Fruit fly (Drosophila melanogaster) Kc167 (cell line): Measurements from ENCODE around the gene cac.

Experiments
- Myc ChIP-seq: fragments of >200 bp; optimal IDR thresholded peaks from 2 replicates; lab custom pipeline; 2017; ENCODE audit warnings: missing external identifiers
- Sin3A ChIP-seq: fragments of >200 bp; optimal IDR thresholded peaks from 2 replicates; lab custom pipeline; 2018; ENCODE audit warnings: missing external identifiers
- h ChIP-seq: fragments of >200 bp; optimal IDR thresholded peaks from 3 replicates; lab custom pipeline; 2018; ENCODE audit warnings: missing external identifiers
- insv ChIP-seq: fragments of >200 bp; optimal IDR thresholded peaks from 3 replicates; lab custom pipeline; 2018; ENCODE audit warnings: missing external identifiers
- psq ChIP-seq: fragments of >200 bp; optimal IDR thresholded peaks from 2 replicates; lab custom pipeline; 2017; ENCODE audit warnings: missing external identifiers
- ttk ChIP-seq: sonication (Bioruptor generic); optimal IDR thresholded peaks from 2 replicates; lab custom pipeline; 2017; ENCODE audit warnings: missing external identifiers

Gene cac

DNA sequence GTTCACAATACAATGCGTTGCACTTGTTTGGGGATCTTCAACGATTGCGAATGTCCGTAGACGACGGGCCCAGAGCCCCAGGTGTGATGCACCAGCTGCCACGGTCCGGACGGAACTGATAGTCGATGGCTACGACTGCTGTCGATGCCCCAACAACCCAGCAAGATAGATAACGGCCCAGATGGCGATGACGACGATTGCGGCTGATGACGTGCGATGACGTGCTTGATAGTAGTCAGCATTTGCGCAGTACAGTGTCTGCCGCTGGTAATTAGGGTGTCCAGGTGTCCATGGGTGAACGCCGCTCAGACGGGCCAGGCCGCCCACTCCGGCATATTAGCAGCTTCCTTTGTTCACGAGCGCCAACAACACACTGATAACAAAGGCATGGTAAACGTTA is at the start of gene cac:
Gene cac (minus strand): TSS at position 101 of the 400 bp plus-strand sequence.
- TF ChIP-seq psq (lab: Kevin White, UChicago) (no peak), h (lab: Kevin White, UChicago) (no peak), insv (lab: Kevin White, UChicago) (no peak), Sin3A (lab: Kevin White, UChicago) (no peak), ttk (lab: Kevin White, UChicago) (no peak), Myc (lab: Kevin White, UChicago) (no peak)

DNA sequence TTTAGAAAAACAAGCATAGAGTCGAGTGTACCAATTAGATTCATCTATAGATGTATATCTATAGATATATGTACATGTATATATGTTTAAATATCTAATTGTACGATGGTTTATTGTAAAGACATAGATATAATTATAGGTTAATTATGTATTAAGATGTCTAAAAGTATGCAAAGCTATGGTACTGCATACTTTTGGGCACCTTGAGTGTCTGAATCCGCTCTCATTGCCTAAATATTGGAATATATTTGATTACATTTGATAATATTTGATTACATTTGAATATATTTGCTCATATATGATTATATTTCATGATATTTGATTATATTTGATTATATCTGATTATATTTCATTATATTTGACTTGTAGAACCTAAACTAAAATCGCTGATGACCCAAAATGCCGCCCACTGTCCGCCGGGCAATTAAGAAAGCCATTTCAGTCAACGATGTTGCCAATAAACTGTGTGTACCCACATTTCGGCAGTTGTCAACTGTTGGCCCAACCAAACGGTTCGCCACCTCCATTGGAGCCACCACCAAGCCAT is 47.3 kb upstream of the cac start, which contains the start of gene Cyp318a1:
Gene Cyp318a1 (plus strand): TSS at position 497 of the 547 bp plus-strand sequence.
- TF ChIP-seq psq (lab: Kevin White, UChicago): no peak
- no peak for TF ChIP-seq h (lab: Kevin White, UChicago)
- no peak for TF ChIP-seq Sin3A (lab: Kevin White, UChicago)
- TF ChIP-seq ttk (lab: Kevin White, UChicago): no peak
- no peak for TF ChIP-seq Myc (lab: Kevin White, UChicago)
- TF ChIP-seq insv (lab: Kevin White, UChicago): no peak

DNA sequence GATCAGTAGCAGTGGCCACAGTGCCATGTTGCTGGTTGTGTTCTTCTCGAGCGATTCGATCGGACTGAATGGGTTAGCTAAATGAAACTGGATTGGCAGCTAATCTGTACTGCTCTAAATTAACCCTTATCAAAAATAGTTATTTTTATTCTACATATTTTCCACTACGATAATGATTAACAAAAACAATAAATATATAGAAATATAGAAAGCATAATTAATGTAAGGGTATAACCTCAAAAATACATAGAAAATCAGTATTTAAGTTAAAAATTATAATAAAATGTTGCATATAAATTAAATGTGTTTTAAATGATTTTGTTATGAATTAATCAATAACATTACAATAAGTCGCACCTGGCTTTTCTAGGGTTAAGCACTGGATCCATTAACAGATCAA is 46.5 kb upstream of the cac start, which contains the start of gene Cyp311a1:
Gene Cyp311a1 (minus strand): TSS at position 66 of the 400 bp plus-strand sequence.
- no peak for TF ChIP-seq insv (lab: Kevin White, UChicago)
- TF ChIP-seq psq (lab: Kevin White, UChicago): no peak
- TF ChIP-seq ttk (lab: Kevin White, UChicago): no peak
- TF ChIP-seq Myc (lab: Kevin White, UChicago): no peak
- no peak for TF ChIP-seq h (lab: Kevin White, UChicago)
- TF ChIP-seq Sin3A (lab: Kevin White, UChicago): no peak

DNA sequence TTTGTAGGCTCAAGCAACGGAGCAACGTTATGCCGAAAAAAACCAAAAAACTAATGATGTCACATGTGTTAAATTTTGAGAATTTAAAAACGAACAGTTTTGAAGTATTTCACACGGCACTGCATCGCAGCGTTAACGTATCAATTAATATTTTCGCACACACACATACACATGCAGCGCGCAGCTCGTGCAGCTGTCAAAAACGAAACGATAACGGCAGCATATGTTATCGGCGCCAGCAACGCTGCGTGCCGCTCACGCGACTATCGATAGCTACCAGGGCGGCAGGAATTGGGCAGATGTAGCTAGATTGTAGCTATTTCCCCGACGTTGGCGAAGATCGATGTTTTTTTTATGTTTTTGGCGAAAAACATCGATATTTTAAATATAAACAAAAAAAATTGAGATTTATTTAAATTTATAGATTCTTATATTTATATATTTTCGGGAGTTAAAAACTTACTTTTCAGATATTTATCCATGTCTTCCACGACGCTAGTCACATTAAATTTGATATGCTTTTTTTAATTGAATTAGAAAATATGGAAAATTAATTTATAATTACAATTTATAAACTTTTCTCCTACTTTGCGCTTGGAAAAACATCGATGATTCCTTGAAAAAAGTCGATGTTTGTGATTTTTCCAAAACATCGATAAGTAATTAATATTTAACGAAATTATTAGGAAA is 44.1 kb upstream of the cac start, which contains the start of gene Usp7:
Gene Usp7 (minus strand): TSS at position 208 of the 690 bp plus-strand sequence.
- TF ChIP-seq insv (lab: Kevin White, UChicago): no peak
- TF ChIP-seq ttk (lab: Kevin White, UChicago): no peak
- no peak for TF ChIP-seq Myc (lab: Kevin White, UChicago)
- no peak for TF ChIP-seq Sin3A (lab: Kevin White, UChicago)
- no peak for TF ChIP-seq psq (lab: Kevin White, UChicago)
- no peak for TF ChIP-seq h (lab: Kevin White, UChicago)

DNA sequence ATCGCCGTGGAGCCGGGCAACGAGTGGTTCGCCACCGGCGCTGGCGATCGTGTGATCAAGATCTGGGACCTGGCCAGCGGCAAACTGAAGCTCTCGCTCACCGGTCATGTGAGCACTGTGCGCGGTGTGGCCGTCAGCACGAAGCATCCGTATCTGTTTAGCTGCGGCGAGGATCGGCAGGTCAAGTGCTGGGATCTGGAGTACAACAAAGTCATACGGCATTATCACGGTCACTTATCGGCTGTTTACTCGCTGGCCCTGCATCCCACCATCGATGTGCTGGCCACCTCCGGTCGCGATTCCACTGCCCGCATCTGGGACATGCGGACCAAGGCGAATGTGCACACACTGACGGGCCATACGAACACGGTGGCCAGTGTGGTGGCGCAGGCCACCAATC is 36.9 kb upstream of the cac start:
- TF ChIP-seq psq (lab: Kevin White, UChicago) (no peak), ttk (lab: Kevin White, UChicago) (no peak), insv (lab: Kevin White, UChicago) (no peak), Myc (lab: Kevin White, UChicago) (no peak), h (lab: Kevin White, UChicago) (no peak), Sin3A (lab: Kevin White, UChicago) (no peak)

DNA sequence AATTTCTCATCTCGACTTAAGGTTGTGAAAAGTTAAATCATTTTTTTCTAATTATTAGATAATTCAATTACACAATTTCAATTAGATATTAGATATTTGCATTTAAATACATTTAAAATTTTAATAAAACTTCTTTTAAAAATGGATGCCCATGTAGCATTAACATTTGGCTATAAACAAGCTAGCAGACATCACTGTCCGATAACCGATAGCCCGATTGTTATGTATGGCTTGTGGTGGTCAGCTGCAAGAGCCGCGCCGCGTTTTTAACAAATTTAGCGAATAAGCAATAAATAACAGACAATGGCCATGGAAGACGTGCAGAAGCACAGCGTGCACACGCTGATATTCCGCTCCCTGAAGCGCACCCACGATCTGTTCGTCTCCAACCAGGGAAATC is 36.0 kb upstream of the cac start, which contains the start of gene Tango4:
Gene Tango4 (plus strand): TSS at position 212 of the 400 bp plus-strand sequence.
- TF ChIP-seq h (lab: Kevin White, UChicago) (no peak), Sin3A (lab: Kevin White, UChicago) (no peak), psq (lab: Kevin White, UChicago) (no peak), ttk (lab: Kevin White, UChicago) (no peak), Myc (lab: Kevin White, UChicago) (no peak), insv (lab: Kevin White, UChicago) (no peak)

dm6 chrX:12018440-12019101 is 33.7 kb upstream of the cac start, which contains the start of gene Lsm12a:
Gene Lsm12a (plus strand): TSS chrX:12018640.
- TF ChIP-seq Myc (lab: Kevin White, UChicago): no peak
- TF ChIP-seq ttk (lab: Kevin White, UChicago): no peak
- TF ChIP-seq insv (lab: Kevin White, UChicago): no peak
- TF ChIP-seq Sin3A (lab: Kevin White, UChicago): no peak
- TF ChIP-seq h (lab: Kevin White, UChicago): no peak
- TF ChIP-seq psq (lab: Kevin White, UChicago): no peak

DNA sequence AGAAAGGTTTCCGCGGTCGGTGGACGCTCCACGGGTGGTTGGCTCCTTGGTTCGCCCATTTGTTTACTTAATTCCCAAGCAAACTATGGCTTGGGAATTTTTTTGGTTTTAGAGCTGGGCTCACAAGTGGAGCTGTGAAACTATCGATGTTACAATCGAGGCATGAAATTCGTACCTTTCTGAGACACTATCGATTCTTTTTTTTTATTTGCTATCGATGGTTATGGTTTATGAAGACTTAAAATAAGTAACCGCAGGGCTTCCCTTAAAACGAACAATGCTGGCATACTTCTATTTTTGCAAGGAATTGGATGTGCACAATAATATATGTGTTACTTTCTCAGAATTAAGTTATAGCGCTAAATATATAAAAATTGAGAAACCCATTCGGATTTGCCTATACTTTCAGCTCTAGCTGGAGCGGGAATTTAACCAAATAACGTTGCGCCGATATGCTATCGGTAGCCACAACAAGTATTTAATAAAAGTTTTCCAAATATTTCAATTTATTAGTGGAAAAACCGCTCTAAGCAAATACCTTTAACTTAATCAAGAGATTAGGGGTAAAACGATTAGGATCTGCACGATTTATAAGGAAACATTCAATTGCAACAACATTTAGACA is 33.0 kb upstream of the cac start, which contains the start of gene Chrac-16:
Gene Chrac-16 (minus strand): TSS at position 147 of the 625 bp plus-strand sequence.
- no peak for TF ChIP-seq ttk (lab: Kevin White, UChicago)
- no peak for TF ChIP-seq insv (lab: Kevin White, UChicago)
- no peak for TF ChIP-seq Sin3A (lab: Kevin White, UChicago)
- no peak for TF ChIP-seq Myc (lab: Kevin White, UChicago)
- TF ChIP-seq psq (lab: Kevin White, UChicago): no peak
- TF ChIP-seq h (lab: Kevin White, UChicago): no peak

DNA sequence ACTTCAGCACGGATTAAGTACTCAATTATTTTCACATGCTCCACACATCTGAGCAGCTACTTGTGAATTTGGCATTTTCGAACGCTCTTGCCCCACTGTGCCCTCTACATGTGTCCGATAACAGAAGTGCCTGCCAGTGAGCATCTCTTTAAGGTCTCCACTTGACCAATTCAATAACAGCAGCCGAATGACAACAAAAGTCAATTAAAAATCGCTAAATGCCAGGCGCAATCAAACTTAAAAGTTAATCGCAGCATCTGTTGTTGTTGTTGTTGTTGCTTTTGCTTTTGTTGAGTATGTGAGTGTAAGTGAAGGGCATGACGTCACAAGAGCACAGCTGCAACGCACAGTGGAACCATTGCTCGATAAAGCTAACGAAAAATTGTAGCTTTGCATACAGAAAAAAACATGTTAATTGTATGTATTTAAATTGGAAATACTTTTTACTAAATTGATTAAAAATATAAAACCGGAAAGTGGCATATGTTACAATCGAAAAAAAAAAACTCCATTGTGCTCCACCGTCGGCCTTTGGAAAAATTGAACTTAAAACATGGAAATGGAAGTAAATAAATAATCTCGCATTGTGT is 30.0 kb upstream of the cac start:
- TF ChIP-seq ttk (lab: Kevin White, UChicago): no peak
- no peak for TF ChIP-seq Sin3A (lab: Kevin White, UChicago)
- TF ChIP-seq psq (lab: Kevin White, UChicago): no peak
- TF ChIP-seq Myc (lab: Kevin White, UChicago): no peak
- TF ChIP-seq h (lab: Kevin White, UChicago): no peak

- TF ChIP-seq h (lab: Kevin White, UChicago) (no peak), ttk (lab: Kevin White, UChicago) (no peak)
Observed at dm6 chrX:12014131-12014530, 29.2 kb upstream of the cac start.
